Fruit fly (Drosophila melanogaster) whole organism, wandering third instar larva: ENCODE data around the gene CG42264.
A peak's percentile ranks its signal among the peaks of the same experiment; 100 is the strongest.

ENCODE experiments used
- Abd-B ChIP-seq: fragments of >200 bp; optimal IDR thresholded peaks from 2 replicates; lab custom pipeline; 2017; ENCODE audit warnings: missing biosample characterization, missing genetic modification characterization
- CG32264 ChIP-seq: fragments of 200-800 bp; sonication (Bioruptor generic); optimal IDR thresholded peaks from 2 replicates; lab custom pipeline; 2016; ENCODE audit warnings: missing biosample characterization, missing genetic modification characterization
- GATAd ChIP-seq: sonication (Bioruptor generic); optimal IDR thresholded peaks from 2 replicates; lab custom pipeline; 2016; ENCODE audit warnings: missing biosample characterization, missing genetic modification characterization
- HLH106 ChIP-seq: fragments of 200-800 bp; optimal IDR thresholded peaks from 3 replicates; lab custom pipeline; 2019; ENCODE audit warnings: missing biosample characterization, mild to moderate bottlenecking, missing genetic modification characterization, moderate library complexity
- Hnf4 ChIP-seq: fragments of 200-800 bp; sonication (Bioruptor generic); optimal IDR thresholded peaks from 2 replicates; lab custom pipeline; 2016; ENCODE audit warnings: missing biosample characterization, mild to moderate bottlenecking, missing genetic modification characterization
- Hr78 ChIP-seq: fragments of >200 bp; optimal IDR thresholded peaks from 2 replicates; lab custom pipeline; 2017; ENCODE audit warnings: missing biosample characterization, missing genetic modification characterization
- Hr83 ChIP-seq: fragments of 200-300 bp; sonication (Bioruptor generic); optimal IDR thresholded peaks from 2 replicates; lab custom pipeline; 2016; ENCODE audit warnings: missing biosample characterization, mild to moderate bottlenecking, missing genetic modification characterization, moderate library complexity; ENCODE audit not compliant: poor library complexity, severe bottlenecking
- Jra ChIP-seq: sonication (Bioruptor generic); optimal IDR thresholded peaks from 2 replicates; lab custom pipeline; 2016; ENCODE audit warnings: missing biosample characterization, missing genetic modification characterization
- Mio ChIP-seq: sonication (Bioruptor generic); optimal IDR thresholded peaks from 2 replicates; lab custom pipeline; 2016; ENCODE audit warnings: missing biosample characterization, missing genetic modification characterization
- Myc ChIP-seq: fragments of >200 bp; optimal IDR thresholded peaks from 2 replicates; lab custom pipeline; 2017
- N ChIP-seq: fragments of >200 bp; optimal IDR thresholded peaks from 2 replicates; lab custom pipeline; 2018; ENCODE audit warnings: missing biosample characterization, missing external identifiers, missing genetic modification characterization
- OdsH ChIP-seq: fragments of 200-800 bp; sonication (Bioruptor generic); optimal IDR thresholded peaks from 2 replicates; lab custom pipeline; 2016; ENCODE audit warnings: missing biosample characterization, mild to moderate bottlenecking, missing genetic modification characterization
- Rel ChIP-seq, 2 experiments: fragments of 200-800 bp; sonication (Bioruptor generic) in 1 of 2; optimal IDR thresholded peaks; 2 replicates in 1 of 2; 3 replicates in 1 of 2; lab custom pipeline; 2016 to 2019; ENCODE audit warnings: mild to moderate bottlenecking in 2 of 2, missing biosample characterization in 2 of 2, missing genetic modification characterization in 2 of 2, moderate library complexity in 1 of 2
- Sp1 ChIP-seq: fragments of 200-800 bp; sonication (Bioruptor generic); optimal IDR thresholded peaks from 3 replicates; lab custom pipeline; 2019; ENCODE audit warnings: missing biosample characterization, mild to moderate bottlenecking, missing genetic modification characterization, moderate library complexity
- br ChIP-seq: fragments of 200-800 bp; sonication (Bioruptor generic); optimal IDR thresholded peaks from 2 replicates; lab custom pipeline; 2016; ENCODE audit warnings: missing biosample characterization, missing genetic modification characterization
- dl ChIP-seq, 2 experiments: fragments of 175-275, 200-275 bp in 1 of 2; fragments of 200-275 bp in 1 of 2; sonication (Bioruptor generic); optimal IDR thresholded peaks; lab custom pipeline; 2018; ENCODE audit warnings: mild to moderate bottlenecking in 2 of 2, missing biosample characterization in 2 of 2, missing genetic modification characterization in 2 of 2, moderate library complexity in 2 of 2; ENCODE audit not compliant: partially characterized antibody in 2 of 2, insufficient read depth in 1 of 2
- dmrt93B ChIP-seq: fragments of 200-800 bp; sonication (Bioruptor generic); optimal IDR thresholded peaks from 2 replicates; lab custom pipeline; 2018; ENCODE audit warnings: missing biosample characterization, mild to moderate bottlenecking, missing genetic modification characterization
- dsf ChIP-seq: sonication (Bioruptor generic); optimal IDR thresholded peaks from 2 replicates; lab custom pipeline; 2016; ENCODE audit warnings: missing biosample characterization, missing genetic modification characterization, borderline replicate concordance
- ey ChIP-seq: fragments of 200-800 bp; sonication (Bioruptor generic); optimal IDR thresholded peaks from 2 replicates; lab custom pipeline; 2016; ENCODE audit warnings: missing biosample characterization, missing genetic modification characterization
- foxo ChIP-seq, 2 experiments: fragments of 200-800 bp; sonication (Bioruptor generic); optimal IDR thresholded peaks; 2 replicates in 1 of 2; 3 replicates in 1 of 2; lab custom pipeline; 2016 to 2017; ENCODE audit warnings: missing biosample characterization in 2 of 2, missing genetic modification characterization in 2 of 2
- fru ChIP-seq: fragments of 200-800 bp; sonication (Bioruptor generic); optimal IDR thresholded peaks from 3 replicates; lab custom pipeline; 2016; ENCODE audit warnings: missing biosample characterization, mild to moderate bottlenecking, missing genetic modification characterization
- h ChIP-seq: fragments of 200-800 bp; sonication (Bioruptor generic); optimal IDR thresholded peaks from 3 replicates; lab custom pipeline; 2016; ENCODE audit warnings: missing biosample characterization, mild to moderate bottlenecking, missing genetic modification characterization
- lola ChIP-seq: fragments of >200 bp; optimal IDR thresholded peaks from 2 replicates; lab custom pipeline; 2017; ENCODE audit warnings: missing biosample characterization, missing genetic modification characterization
- pan ChIP-seq: fragments of >200 bp; optimal IDR thresholded peaks from 2 replicates; lab custom pipeline; 2017
- psq ChIP-seq: fragments of 200-800 bp; sonication (Bioruptor generic); optimal IDR thresholded peaks from 3 replicates; lab custom pipeline; 2017; ENCODE audit warnings: missing biosample characterization, mild to moderate bottlenecking, missing genetic modification characterization, moderate library complexity
- rgr ChIP-seq: fragments of 200-800 bp; sonication (Bioruptor generic); optimal IDR thresholded peaks from 3 replicates; lab custom pipeline; 2016; ENCODE audit warnings: missing biosample characterization, mild to moderate bottlenecking, missing genetic modification characterization
- sage ChIP-seq: fragments of 200-800 bp; sonication (Bioruptor generic); optimal IDR thresholded peaks from 2 replicates; lab custom pipeline; 2016; ENCODE audit warnings: missing biosample characterization, mild to moderate bottlenecking, missing genetic modification characterization
- sv ChIP-seq: fragments of 200-800 bp; sonication (Bioruptor generic); optimal IDR thresholded peaks from 3 replicates; lab custom pipeline; 2016; ENCODE audit warnings: missing biosample characterization, missing genetic modification characterization
- tai ChIP-seq: sonication (Bioruptor generic); optimal IDR thresholded peaks from 2 replicates; lab custom pipeline; 2016; ENCODE audit warnings: missing biosample characterization, missing genetic modification characterization
- usp ChIP-seq: fragments of >200 bp; optimal IDR thresholded peaks from 2 replicates; lab custom pipeline; 2017; ENCODE audit warnings: missing biosample characterization, missing genetic modification characterization

Gene CG42264

DNA sequence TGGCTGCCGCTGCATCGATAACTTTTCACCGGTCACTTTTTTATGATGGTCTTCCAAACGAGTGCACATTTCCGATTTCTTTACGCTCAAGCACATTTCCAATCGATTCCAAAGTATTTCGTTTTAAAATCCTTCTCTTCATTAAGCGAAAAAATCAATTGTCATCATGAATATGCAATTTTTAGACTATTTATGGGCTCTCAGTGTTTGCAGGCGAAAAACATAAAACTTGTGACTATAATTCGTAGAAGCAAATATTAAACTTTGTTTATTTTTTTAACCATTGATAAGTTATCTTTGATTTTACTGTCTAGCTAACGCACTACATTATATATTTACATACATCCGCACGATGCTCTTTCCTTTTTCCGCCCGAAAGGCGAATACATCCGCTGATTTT is 32.2 kb upstream of the CG42264 start, which contains the start of gene Prosbeta2R1:
Gene Prosbeta2R1 (plus strand): TSS at position 301 of the 400 bp plus-strand sequence.
- TF ChIP-seq sv (GFP tag; lab: Kevin White, UChicago): no peak
- TF ChIP-seq HLH106: no peak
- no peak for TF ChIP-seq dsf (GFP tag; lab: Kevin White, UChicago)
- TF ChIP-seq Mio (GFP tag; lab: Kevin White, UChicago): no peak
- TF ChIP-seq dmrt93B (GFP tag; lab: Kevin White, UChicago): no peak
- no peak for TF ChIP-seq N (GFP tag; lab: Kevin White, UChicago)
- no peak for TF ChIP-seq Sp1 (GFP tag; lab: Kevin White, UChicago)
- TF ChIP-seq Myc (lab: Kevin White, UChicago): no peak
- TF ChIP-seq h (GFP tag; lab: Kevin White, UChicago): no peak
- TF ChIP-seq Abd-B (GFP tag; lab: Kevin White, UChicago): no peak
- TF ChIP-seq pan (lab: Kevin White, UChicago): no peak
- no peak for TF ChIP-seq fru (GFP tag; lab: Kevin White, UChicago)
- no peak for TF ChIP-seq rgr (GFP tag; lab: Kevin White, UChicago)
- no peak for TF ChIP-seq Jra

DNA sequence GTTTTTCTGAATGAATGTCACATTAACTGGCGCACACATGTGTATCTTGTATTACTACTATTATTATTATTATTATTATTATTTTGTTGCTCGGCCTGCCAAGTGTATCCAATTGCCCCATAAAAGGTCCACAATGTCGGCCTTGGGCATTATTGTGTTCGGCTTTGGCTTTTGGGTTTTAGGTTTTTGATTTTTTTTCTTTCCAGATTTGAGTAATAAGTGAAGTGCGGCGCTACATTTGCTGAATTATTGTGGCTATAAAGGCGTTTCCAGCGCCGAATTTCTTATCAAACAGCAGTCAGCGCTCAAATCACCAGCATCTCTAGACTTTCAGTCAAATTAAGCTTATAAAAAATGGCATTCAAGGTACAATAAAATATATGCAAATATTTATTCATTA is 27.9 kb upstream of the CG42264 start, which contains the start of gene Cpr5C:
Gene Cpr5C (plus strand): TSS at position 301 of the 400 bp plus-strand sequence.
- no peak for TF ChIP-seq Hr83 (GFP tag; lab: Kevin White, UChicago)
- no peak for TF ChIP-seq Myc (lab: Kevin White, UChicago)
- no peak for TF ChIP-seq Hr78 (GFP tag; lab: Kevin White, UChicago)
- TF ChIP-seq OdsH: no peak
- TF ChIP-seq usp (GFP tag; lab: Kevin White, UChicago): no peak
- TF ChIP-seq dmrt93B (GFP tag; lab: Kevin White, UChicago): no peak
- no peak for TF ChIP-seq HLH106
- no peak for TF ChIP-seq Mio (GFP tag; lab: Kevin White, UChicago)
- TF ChIP-seq h (GFP tag; lab: Kevin White, UChicago): no peak
- TF ChIP-seq psq (GFP tag; lab: Kevin White, UChicago): no peak
- TF ChIP-seq fru (GFP tag; lab: Kevin White, UChicago): no peak
- TF ChIP-seq Rel (GFP tag; optimal IDR thresholded peaks at IDR 0.05; lab: Kevin White, UChicago): no peak
- TF ChIP-seq Rel (tag; optimal IDR thresholded peaks at IDR 0.05; lab: Kevin White, UChicago): no peak
- TF ChIP-seq lola (GFP tag; lab: Kevin White, UChicago): no peak
- TF ChIP-seq Hnf4 (GFP tag; lab: Kevin White, UChicago): no peak
- TF ChIP-seq CG32264 (GFP tag; lab: Kevin White, UChicago): no peak
- no peak for TF ChIP-seq sage (GFP tag; lab: Kevin White, UChicago)
- TF ChIP-seq dl (GFP tag; optimal IDR thresholded peaks at IDR 0.05; lab: Kevin White, UChicago; ENCODE audit: insufficient read depth in 1 of 2, partially characterized antibody in 2 of 2): no peak
- TF ChIP-seq Sp1 (GFP tag; lab: Kevin White, UChicago): no peak
- no peak for TF ChIP-seq N (GFP tag; lab: Kevin White, UChicago)

DNA sequence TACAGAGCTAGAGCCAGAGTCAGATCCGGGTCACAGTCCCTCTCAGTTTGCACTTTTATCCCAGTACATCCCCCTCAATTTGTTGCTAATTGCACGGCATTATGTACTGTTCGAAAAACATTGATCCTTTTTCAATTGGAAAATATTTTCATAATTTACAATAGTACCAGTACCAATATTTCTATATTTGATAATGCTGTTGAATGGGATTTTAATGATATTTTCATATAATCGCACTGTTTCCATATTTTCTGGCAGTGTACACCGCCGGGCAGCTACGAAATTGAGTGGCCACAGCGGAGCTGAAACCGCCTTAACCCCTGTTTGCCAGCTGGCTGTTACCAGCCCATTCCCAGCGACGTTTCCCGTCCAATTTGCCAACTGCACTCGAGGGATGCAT is 24.2 kb upstream of the CG42264 start:
- peak; percentile 21 for TF ChIP-seq HLH106
- no peak for TF ChIP-seq GATAd
- peak; percentile 11 for TF ChIP-seq h (GFP tag; lab: Kevin White, UChicago)
- no peak for TF ChIP-seq dl (GFP tag; optimal IDR thresholded peaks at IDR 0.05; lab: Kevin White, UChicago; ENCODE audit: insufficient read depth in 1 of 2, partially characterized antibody in 2 of 2)
- TF ChIP-seq Rel (GFP tag; optimal IDR thresholded peaks at IDR 0.05; lab: Kevin White, UChicago): no peak
- no peak for TF ChIP-seq Rel (tag; optimal IDR thresholded peaks at IDR 0.05; lab: Kevin White, UChicago)
- TF ChIP-seq foxo (GFP tag; optimal IDR thresholded peaks at IDR 0.05; lab: Kevin White, UChicago): peak in 1 of 2 experiments; percentile 5
- TF ChIP-seq usp (GFP tag; lab: Kevin White, UChicago): no peak
- no peak for TF ChIP-seq tai
- no peak for TF ChIP-seq OdsH
- TF ChIP-seq lola (GFP tag; lab: Kevin White, UChicago): no peak
- TF ChIP-seq ey (GFP tag; lab: Kevin White, UChicago): peak; percentile 0
- TF ChIP-seq, all 38 proteins: peak for 4

DNA sequence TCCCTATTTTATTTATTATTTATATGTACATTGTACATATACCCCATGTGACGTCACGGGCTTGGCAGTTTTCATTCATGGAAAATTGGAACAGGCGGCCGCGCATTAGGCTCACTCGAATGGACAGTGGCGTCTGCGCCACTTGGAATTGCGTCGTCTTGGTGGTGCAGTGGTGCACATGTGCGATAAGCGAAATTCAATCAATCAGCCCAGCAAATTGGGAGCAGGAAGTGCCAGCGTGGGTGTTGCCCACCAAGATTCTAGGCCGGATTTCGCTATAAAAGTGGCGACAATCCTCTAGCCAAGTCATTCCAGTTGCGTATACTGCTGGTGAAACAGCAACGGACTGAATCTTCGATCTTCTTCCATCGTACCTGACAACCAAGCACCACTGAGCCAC is 15.4 kb upstream of the CG42264 start, which contains the start of gene CG12239:
Gene CG12239 (plus strand): TSS at position 301 of the 400 bp plus-strand sequence.
- TF ChIP-seq br (no peak), h (GFP tag; lab: Kevin White, UChicago) (no peak), GATAd (no peak), ey (GFP tag; lab: Kevin White, UChicago) (no peak), dl (GFP tag; optimal IDR thresholded peaks at IDR 0.05; lab: Kevin White, UChicago; ENCODE audit: insufficient read depth in 1 of 2, partially characterized antibody in 2 of 2) (no peak), Sp1 (GFP tag; lab: Kevin White, UChicago) (no peak), N (GFP tag; lab: Kevin White, UChicago) (no peak), tai (no peak)
